Worm (Caenorhabditis elegans): Measurements from ENCODE around the gene mab-10.

The mab-10 gene

DNA sequence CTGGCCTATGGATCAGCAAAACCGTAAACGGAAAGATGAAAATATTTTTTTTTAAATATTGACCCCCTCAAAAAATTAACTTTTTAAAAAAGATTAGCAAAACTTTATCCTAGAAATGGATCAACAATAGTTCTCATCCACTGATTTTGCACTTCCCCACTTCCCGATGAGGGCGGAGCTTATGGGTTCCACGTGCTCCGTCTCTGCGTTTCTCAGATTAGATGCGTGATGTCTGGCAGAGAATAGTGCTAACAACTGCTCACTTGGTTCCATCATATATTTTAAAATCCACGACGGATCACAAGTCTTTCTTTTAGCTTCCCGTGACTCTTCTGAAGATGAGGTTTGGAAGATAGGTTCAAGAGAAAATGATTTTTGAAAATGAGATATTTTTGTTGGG, 30.5 kb downstream of the mab-10 start:
- peak in 1 of 2 experiments; percentile 87 for TF ChIP-seq mdl-1 (tag; optimal IDR thresholded peaks at IDR 0.05)
- peak; percentile 61 for TF ChIP-seq lin-14 (GFP tag; optimal IDR thresholded peaks at IDR 0.05)
- TF ChIP-seq egl-27 (tag; optimal IDR thresholded peaks at IDR 0.05): no peak
- no peak for TF ChIP-seq swsn-7 (tag; optimal IDR thresholded peaks at IDR 0.05)
- TF ChIP-seq C04F5.9 (tag; optimal IDR thresholded peaks at IDR 0.05): no peak
- TF ChIP-seq dpl-1 (GFP tag; optimal IDR thresholded peaks at IDR 0.05): peak in 1 of 3 experiments; percentile 2
- no peak for TF ChIP-seq fos-1 (tag; optimal IDR thresholded peaks at IDR 0.05)
- no peak for TF ChIP-seq efl-3 (GFP tag; optimal IDR thresholded peaks at IDR 0.05)
- TF ChIP-seq tlp-1 (tag; optimal IDR thresholded peaks at IDR 0.05): no peak
- TF ChIP-seq fkh-4 (tag; optimal IDR thresholded peaks at IDR 0.05; ENCODE audit: borderline replicate concordance): no peak
- no peak for TF ChIP-seq nhr-47 (tag; optimal IDR thresholded peaks at IDR 0.05)
- TF ChIP-seq nhr-85 (tag): no peak
- TF ChIP-seq nhr-11 (tag; optimal IDR thresholded peaks at IDR 0.05): peak; percentile 1
- peak; percentile 45 for TF ChIP-seq lir-3 (tag; optimal IDR thresholded peaks at IDR 0.05; ENCODE audit: poor library complexity)
- TF ChIP-seq isw-1 (GFP tag; IDR thresholded peaks at IDR 0.05): no peak
- peak; percentile 65 for TF ChIP-seq unc-130 (tag; optimal IDR thresholded peaks at IDR 0.05)
- TF ChIP-seq lin-13 (GFP tag; optimal IDR thresholded peaks at IDR 0.05): no peak
- TF ChIP-seq ceh-88 (GFP tag; IDR thresholded peaks at IDR 0.05): no peak
- no peak for TF ChIP-seq snpc-4 (tag; optimal IDR thresholded peaks at IDR 0.05)
- TF ChIP-seq fkh-10 (GFP tag; optimal IDR thresholded peaks at IDR 0.05): no peak
- TF ChIP-seq egl-13 (tag; optimal IDR thresholded peaks at IDR 0.05): no peak
- no peak for TF ChIP-seq unc-86 (tag; optimal IDR thresholded peaks at IDR 0.05)
- no peak for TF ChIP-seq unc-62 (GFP tag; optimal IDR thresholded peaks at IDR 0.05)
- TF ChIP-seq ces-1 (GFP tag; optimal IDR thresholded peaks at IDR 0.05): no peak
- TF ChIP-seq skn-1 (tag; optimal IDR thresholded peaks at IDR 0.05): no peak
- TF ChIP-seq mep-1 (tag; optimal IDR thresholded peaks at IDR 0.05): peak; percentile 18
- no peak for TF ChIP-seq lin-39 (tag; optimal IDR thresholded peaks at IDR 0.05)
- peak in 1 of 2 experiments; percentile 3 for TF ChIP-seq efl-1 (optimal IDR thresholded peaks at IDR 0.05)
- peak in 1 of 2 experiments; percentile 89 for TF ChIP-seq efl-1 (GFP tag; optimal IDR thresholded peaks at IDR 0.05 in 1 of 2)
- TF ChIP-seq sptf-1 (tag; optimal IDR thresholded peaks at IDR 0.05): no peak
- TF ChIP-seq rnt-1 (tag; optimal IDR thresholded peaks at IDR 0.05): peak; percentile 85
- no peak for TF ChIP-seq vab-15 (tag; optimal IDR thresholded peaks at IDR 0.05)
- no peak for TF ChIP-seq ceh-8 (GFP tag; optimal IDR thresholded peaks at IDR 0.05)
- TF ChIP-seq nhr-28 (tag; optimal IDR thresholded peaks at IDR 0.05): no peak
- TF ChIP-seq ceh-90 (tag; optimal IDR thresholded peaks at IDR 0.05): no peak
- no peak for TF ChIP-seq lin-35 (GFP tag; optimal IDR thresholded peaks at IDR 0.05)
- no peak for TF ChIP-seq hlh-17 (GFP tag; optimal IDR thresholded peaks at IDR 0.05; ENCODE audit: borderline replicate concordance)
- TF ChIP-seq irx-1 (tag; optimal IDR thresholded peaks at IDR 0.05): no peak
- TF ChIP-seq nhr-90 (tag; optimal IDR thresholded peaks at IDR 0.05; ENCODE audit: poor library complexity): no peak
- no peak for TF ChIP-seq nhr-77 (tag; optimal IDR thresholded peaks at IDR 0.05)
- TF ChIP-seq lsy-2 (tag; optimal IDR thresholded peaks at IDR 0.05): peak; percentile 41 to 43
- TF ChIP-seq alr-1 (tag; optimal IDR thresholded peaks at IDR 0.05; ENCODE audit: borderline replicate concordance): no peak
- TF ChIP-seq sox-4 (tag; optimal IDR thresholded peaks at IDR 0.05): no peak
- no peak for TF ChIP-seq pax-3 (tag; optimal IDR thresholded peaks at IDR 0.05)
- TF ChIP-seq elt-2 (tag; optimal IDR thresholded peaks at IDR 0.05): no peak
- no peak for TF ChIP-seq pag-3 (tag; optimal IDR thresholded peaks at IDR 0.05; ENCODE audit: borderline replicate concordance, insufficient read depth)
- TF ChIP-seq zag-1 (tag; optimal IDR thresholded peaks at IDR 0.05): no peak
- no peak for TF ChIP-seq nhr-76 (tag; optimal IDR thresholded peaks at IDR 0.05)
- no peak for TF ChIP-seq ceh-82 (tag; optimal IDR thresholded peaks at IDR 0.05)
- TF ChIP-seq nhr-19 (GFP tag; conservative IDR thresholded peaks at IDR 0.05): peak; percentile 34; the same call in 1 of the 2 replicates
- TF ChIP-seq jun-1 (tag; optimal IDR thresholded peaks at IDR 0.05): no peak
- no peak for TF ChIP-seq ama-1 (optimal IDR thresholded peaks at IDR 0.05)
- TF ChIP-seq unc-98 (GFP tag; IDR thresholded peaks at IDR 0.05): no peak
- TF ChIP-seq ztf-4 (tag; optimal IDR thresholded peaks at IDR 0.05): peak; percentile 14

All from whole organism, L1 larva.